Worm (Caenorhabditis elegans): ENCODE results near the gene H14E04.2.

- TF ChIP-seq T22C8.4 (GFP tag; IDR thresholded peaks at IDR 0.05) (no peak), flt-1 (GFP tag; IDR thresholded peaks at IDR 0.05) (no peak), cog-1 (tag; optimal IDR thresholded peaks at IDR 0.05) (no peak), tab-1 (GFP tag; IDR thresholded peaks at IDR 0.05) (no peak), ztf-29 (GFP tag; IDR thresholded peaks at IDR 0.05) (no peak), ztf-23 (GFP tag; IDR thresholded peaks at IDR 0.05) (no peak), klf-2 (GFP tag; conservative IDR thresholded peaks at IDR 0.05) (no peak)
These were observed 7.6 kb upstream of the H14E04.2 start, which contains the start of gene H04J21.4 for ce11 chrIII:2368424-2368823.

Measured in whole organism, midembryonic.